Fruit fly (Drosophila melanogaster) whole organism, embryonic: ENCODE results near the gene CG8420.

Experiments used
- Bgb ChIP-seq: fragments of 200-800 bp; sonication (Bioruptor generic); IDR thresholded peaks from 2 replicates; pipeline ENCODE4 v1.3.6; 2022; ENCODE audit warnings: missing biosample characterization, missing genetic modification characterization; ENCODE audit not compliant: partially characterized antibody
- C15 ChIP-seq: fragments of 200-800 bp; sonication (Bioruptor generic); IDR thresholded peaks from 3 replicates; pipeline ENCODE4 v1.3.6; 2022; ENCODE audit warnings: missing biosample characterization, missing genetic modification characterization
- CG1024 ChIP-seq: fragments of 200-800 bp; sonication (Bioruptor generic); IDR thresholded peaks from 2 replicates; pipeline ENCODE4 v1.3.6; 2022; ENCODE audit warnings: missing biosample characterization, missing genetic modification characterization
- CG10462 ChIP-seq: fragments of 200-800 bp; sonication (Bioruptor generic); optimal IDR thresholded peaks from 2 replicates; lab custom pipeline; 2016; ENCODE audit warnings: missing biosample characterization, missing genetic modification characterization
- CG11456 ChIP-seq: fragments of 200-800 bp; sonication (Bioruptor generic); IDR thresholded peaks from 3 replicates; pipeline ENCODE4 v1.3.6; 2022; ENCODE audit warnings: missing biosample characterization, missing genetic modification characterization
- CG11560 ChIP-seq: fragments of 200-800 bp; sonication (Bioruptor generic); IDR thresholded peaks from 3 replicates; pipeline ENCODE4 v1.3.6; 2022; ENCODE audit warnings: missing biosample characterization, missing genetic modification characterization
- CG12071 ChIP-seq: fragments of 200-800 bp; sonication (Bioruptor generic); optimal IDR thresholded peaks from 3 replicates; lab custom pipeline; 2018; ENCODE audit warnings: missing biosample characterization, mild to moderate bottlenecking, missing genetic modification characterization
- CG12744 ChIP-seq: fragments of 200-800 bp; sonication (Bioruptor generic); optimal IDR thresholded peaks from 2 replicates; lab custom pipeline; 2016; ENCODE audit warnings: missing biosample characterization, missing genetic modification characterization
- CG13287 ChIP-seq: fragments of 200-800 bp; sonication (Bioruptor generic); IDR thresholded peaks from 2 replicates; pipeline ENCODE4 v1.3.6; 2022; ENCODE audit warnings: missing biosample characterization, missing genetic modification characterization; ENCODE audit not compliant: partially characterized antibody
- CG13296 ChIP-seq: fragments of 200-800 bp; sonication (Bioruptor generic); optimal IDR thresholded peaks from 3 replicates; lab custom pipeline; 2018; ENCODE audit warnings: missing biosample characterization, mild to moderate bottlenecking, missing genetic modification characterization
- CG14860 ChIP-seq: fragments of 200-800 bp; sonication (Bioruptor generic); IDR thresholded peaks from 3 replicates; pipeline ENCODE4 v1.3.6; 2022; ENCODE audit warnings: missing biosample characterization, missing genetic modification characterization; ENCODE audit not compliant: partially characterized antibody
- CG1603 ChIP-seq: fragments of 200-800 bp; sonication (Bioruptor generic); optimal IDR thresholded peaks from 2 replicates; lab custom pipeline; 2019; ENCODE audit warnings: missing biosample characterization, mild to moderate bottlenecking, missing genetic modification characterization, moderate library complexity
- CG17829 ChIP-seq: fragments of 200-800 bp; optimal IDR thresholded peaks from 2 replicates; lab custom pipeline; 2019; ENCODE audit warnings: missing biosample characterization, mild to moderate bottlenecking, missing genetic modification characterization, moderate library complexity
- CG1792 ChIP-seq: fragments of 200-800 bp; sonication (Bioruptor generic); optimal IDR thresholded peaks from 2 replicates; lab custom pipeline; 2016; ENCODE audit warnings: missing biosample characterization, missing genetic modification characterization
- CG31441 ChIP-seq: fragments of 200-800 bp; sonication (Bioruptor generic); IDR thresholded peaks from 2 replicates; pipeline ENCODE4 v1.3.6; 2022; ENCODE audit warnings: missing biosample characterization, missing genetic modification characterization
- CG3847 ChIP-seq: fragments of 200-800 bp; sonication (Bioruptor generic); IDR thresholded peaks from 2 replicates; pipeline ENCODE4 v1.3.6; 2022; ENCODE audit warnings: missing biosample characterization, missing genetic modification characterization
- CG5180 ChIP-seq: fragments of 200-800 bp; sonication (Bioruptor generic); optimal IDR thresholded peaks from 3 replicates; lab custom pipeline; 2017; ENCODE audit warnings: missing biosample characterization, missing genetic modification characterization, mild to moderate bottlenecking, moderate library complexity, missing genetic modification reagents
- CG6272 ChIP-seq: fragments of 200-800 bp; sonication (Bioruptor generic); IDR thresholded peaks from 2 replicates; pipeline ENCODE4 v1.3.6; 2022; ENCODE audit warnings: missing biosample characterization, missing genetic modification characterization
- CG7271 ChIP-seq: fragments of 200-800 bp; sonication (Bioruptor generic); optimal IDR thresholded peaks from 2 replicates; lab custom pipeline; 2018; ENCODE audit warnings: missing biosample characterization, mild to moderate bottlenecking, missing genetic modification characterization, moderate library complexity
- Dad ChIP-seq: fragments of 200-800 bp; sonication (Bioruptor generic); optimal IDR thresholded peaks from 3 replicates; lab custom pipeline; 2016; ENCODE audit warnings: missing biosample characterization, missing genetic modification characterization
- Dp ChIP-seq: fragments of 200-800 bp; sonication (Bioruptor generic); optimal IDR thresholded peaks from 2 replicates; lab custom pipeline; 2018; ENCODE audit warnings: missing biosample characterization, mild to moderate bottlenecking, missing genetic modification characterization, moderate library complexity
- Dref ChIP-seq: fragments of 200-800 bp; sonication (Bioruptor generic); IDR thresholded peaks from 2 replicates; pipeline ENCODE4 v1.3.6; 2022; ENCODE audit warnings: missing biosample characterization, missing genetic modification characterization
- GATAe ChIP-seq: fragments of 200-800 bp; sonication (Bioruptor generic); conservative IDR thresholded peaks from 2 replicates; pipeline ENCODE4 v1.3.6; 2022; ENCODE audit warnings: missing biosample characterization, missing genetic modification characterization
- Hr78 ChIP-seq, 2 experiments: fragments of 200-800 bp in 1 of 2; fragments of >200 bp in 1 of 2; sonication (Bioruptor generic) in 1 of 2; optimal IDR thresholded peaks; 2 replicates each; lab custom pipeline; 2017 to 2019; ENCODE audit warnings: missing biosample characterization in 2 of 2, missing genetic modification characterization in 2 of 2, mild to moderate bottlenecking in 1 of 2, moderate library complexity in 1 of 2
- Meics ChIP-seq: fragments of 200-800 bp; sonication (Bioruptor generic); optimal IDR thresholded peaks from 2 replicates; lab custom pipeline; 2017; ENCODE audit warnings: missing biosample characterization, mild to moderate bottlenecking, missing genetic modification characterization
- Mrtf ChIP-seq: fragments of 200-800 bp; sonication (Bioruptor generic); IDR thresholded peaks from 3 replicates; pipeline ENCODE4 v1.3.6; 2022; ENCODE audit warnings: missing biosample characterization, missing genetic modification characterization
- Oli ChIP-seq: fragments of 200-800 bp; sonication (Bioruptor generic); optimal IDR thresholded peaks from 2 replicates; lab custom pipeline; 2018; ENCODE audit warnings: missing biosample characterization, mild to moderate bottlenecking, missing genetic modification characterization, moderate library complexity
- Poxn ChIP-seq: fragments of 200-800 bp; sonication (Bioruptor generic); IDR thresholded peaks from 2 replicates; pipeline ENCODE4 v1.3.6; 2022; ENCODE audit warnings: missing biosample characterization, missing genetic modification characterization
- Rfx ChIP-seq: fragments of 200-800 bp; sonication (Bioruptor generic); IDR thresholded peaks from 2 replicates; pipeline ENCODE4 v1.3.6; 2022; ENCODE audit warnings: missing biosample characterization, missing genetic modification characterization
- Six4 ChIP-seq: fragments of 200-800 bp; sonication (Bioruptor generic); optimal IDR thresholded peaks from 2 replicates; lab custom pipeline; 2016; ENCODE audit warnings: missing biosample characterization, missing genetic modification characterization
- Usf ChIP-seq: fragments of 200-800 bp; sonication (Bioruptor generic); optimal IDR thresholded peaks from 2 replicates; lab custom pipeline; 2017; ENCODE audit warnings: missing genotype, missing biosample characterization, missing genetic modification characterization
- az2 ChIP-seq: fragments of 200-800 bp; sonication (Bioruptor generic); optimal IDR thresholded peaks from 3 replicates; lab custom pipeline; 2016; ENCODE audit warnings: missing biosample characterization, missing genetic modification characterization
- bcd ChIP-seq: fragments of 200-800 bp; sonication (Bioruptor generic); optimal IDR thresholded peaks from 2 replicates; lab custom pipeline; 2017; ENCODE audit warnings: missing biosample characterization, mild to moderate bottlenecking, missing genetic modification characterization
- disco-r ChIP-seq: fragments of 200-800 bp; sonication (Bioruptor generic); optimal IDR thresholded peaks from 2 replicates; lab custom pipeline; 2016; ENCODE audit warnings: missing biosample characterization, missing genetic modification characterization
- dysf ChIP-seq: fragments of 200-800 bp; sonication (Bioruptor generic); IDR thresholded peaks from 3 replicates; pipeline ENCODE4 v1.3.6; 2022; ENCODE audit warnings: missing biosample characterization, missing genetic modification characterization
- gfzf ChIP-seq: fragments of 200-800 bp; sonication (Bioruptor generic); optimal IDR thresholded peaks from 2 replicates; lab custom pipeline; 2016; ENCODE audit warnings: missing biosample characterization, mild to moderate bottlenecking, missing genetic modification characterization, moderate library complexity
- grn ChIP-seq: fragments of 200-800 bp; sonication (Bioruptor generic); optimal IDR thresholded peaks from 3 replicates; lab custom pipeline; 2017; ENCODE audit warnings: missing biosample characterization, missing genetic modification characterization
- gro ChIP-seq: fragments of 200-800 bp; sonication (Bioruptor generic); optimal IDR thresholded peaks from 2 replicates; lab custom pipeline; 2016; ENCODE audit warnings: missing biosample characterization, missing genetic modification characterization
- hbn ChIP-seq: fragments of 200-800 bp; sonication (Bioruptor generic); IDR thresholded peaks from 2 replicates; pipeline ENCODE4 v1.3.6; 2022; ENCODE audit warnings: missing biosample characterization, missing genetic modification characterization; ENCODE audit not compliant: partially characterized antibody
- lab ChIP-seq: fragments of 200-800 bp; sonication (Bioruptor generic); optimal IDR thresholded peaks from 3 replicates; lab custom pipeline; 2017; ENCODE audit warnings: missing biosample characterization, missing genetic modification characterization, mild to moderate bottlenecking, moderate library complexity, missing genetic modification reagents
- luna ChIP-seq: fragments of 200-800 bp; sonication (Bioruptor generic); optimal IDR thresholded peaks from 2 replicates; lab custom pipeline; 2016; ENCODE audit warnings: missing biosample characterization, missing genetic modification characterization
- onecut ChIP-seq: fragments of 200-800 bp; sonication (Bioruptor generic); IDR thresholded peaks from 2 replicates; pipeline ENCODE4 v1.3.6; 2022; ENCODE audit warnings: missing biosample characterization, missing genetic modification characterization
- org-1 ChIP-seq: fragments of 200-800 bp; sonication (Bioruptor generic); optimal IDR thresholded peaks from 2 replicates; lab custom pipeline; 2017; ENCODE audit warnings: missing biosample characterization, missing genetic modification characterization
- pum ChIP-seq: fragments of 200-800 bp; sonication (Bioruptor generic); optimal IDR thresholded peaks from 2 replicates; lab custom pipeline; 2016; ENCODE audit warnings: missing biosample characterization, missing genetic modification characterization
- sna ChIP-seq: fragments of 200-800 bp; sonication (Bioruptor generic); IDR thresholded peaks from 2 replicates; pipeline ENCODE4 v1.3.6; 2022; ENCODE audit warnings: missing biosample characterization, missing genetic modification characterization; ENCODE audit not compliant: partially characterized antibody
- tap ChIP-seq: fragments of 200-800 bp; optimal IDR thresholded peaks from 3 replicates; lab custom pipeline; 2019; ENCODE audit warnings: missing biosample characterization, mild to moderate bottlenecking, missing genetic modification characterization, moderate library complexity
- tna ChIP-seq: fragments of 200-800 bp; sonication (Bioruptor generic); IDR thresholded peaks from 2 replicates; pipeline ENCODE4 v1.3.6; 2022; ENCODE audit warnings: missing biosample characterization, missing genetic modification characterization; ENCODE audit not compliant: partially characterized antibody
- trh ChIP-seq: fragments of 200-800 bp; sonication (Bioruptor generic); optimal IDR thresholded peaks from 2 replicates; lab custom pipeline; 2016; ENCODE audit warnings: missing biosample characterization, missing genetic modification characterization
- zfh1 ChIP-seq: fragments of 200-800 bp; sonication (Bioruptor generic); IDR thresholded peaks from 3 replicates; pipeline ENCODE4 v1.3.6; 2022; ENCODE audit warnings: missing biosample characterization, missing genetic modification characterization

CG8420 gene

dm6 chr3R:9245576-9246200 is 761 bp upstream of the CG8420 start, which contains the start of gene Vps15 (continued):
- TF ChIP-seq Mrtf (GFP tag; lab: Robert Waterston, UW) (peak; percentile 33; the same call in 1 of the 3 replicates), disco-r (peak; percentile 57), dysf (GFP tag; lab: Robert Waterston, UW) (peak; percentile 72), Dp (peak; percentile 91), CG17829 (peak; percentile 88), CG6272 (GFP tag; lab: Robert Waterston, UW) (peak; percentile 55), CG31441 (GFP tag; lab: Robert Waterston, UW) (peak; percentile 67), Meics (GFP tag; lab: Kevin White, UChicago) (peak; percentile 81), onecut (GFP tag; lab: Robert Waterston, UW) (peak; percentile 63), zfh1 (GFP tag; lab: Robert Waterston, UW) (peak; percentile 81), Poxn (no peak), Usf (GFP tag; lab: Kevin White, UChicago) (no peak), pum (GFP tag; lab: Kevin White, UChicago) (peak; percentile 67), gro (GFP tag; lab: Kevin White, UChicago) (peak; percentile 45), CG13296 (GFP tag; lab: Kevin White, UChicago) (peak; percentile 81), GATAe (GFP tag; lab: Robert Waterston, UW) (no peak; the same call in 1 of the 2 replicates), CG1024 (GFP tag; lab: Robert Waterston, UW) (peak; percentile 5; the same call in 1 of the 2 replicates), grn (GFP tag; lab: Kevin White, UChicago) (no peak), CG12071 (GFP tag; lab: Kevin White, UChicago) (no peak), Bgb (peak; percentile 85), tap (tag; lab: Kevin White, UChicago) (peak; percentile 65), hbn (GFP tag; lab: Robert Waterston, UW) (peak; percentile 91), Rfx (GFP tag; lab: Robert Waterston, UW) (peak; percentile 84), C15 (GFP tag; lab: Robert Waterston, UW) (0 out of 3 replicates have a peak, but pooled peaks have one; percentile 18), Oli (tag; lab: Kevin White, UChicago) (peak; percentile 54), sna (peak; percentile 94), CG11560 (tag; lab: Robert Waterston, UW) (no peak), Dref (peak; percentile 75), CG12744 (GFP tag; lab: Kevin White, UChicago) (peak; percentile 60), CG10462 (GFP tag; lab: Kevin White, UChicago) (peak; percentile 68), CG11456 (GFP tag; lab: Robert Waterston, UW) (0 out of 3 replicates have a peak, but pooled peaks have one; percentile 5), CG13287 (GFP tag; lab: Robert Waterston, UW) (peak; percentile 97), Six4 (GFP tag; lab: Kevin White, UChicago) (peak; percentile 69), org-1 (GFP tag; lab: Kevin White, UChicago) (peak; percentile 4), trh (GFP tag; lab: Kevin White, UChicago) (no peak), CG5180 (GFP tag; lab: Kevin White, UChicago) (peak; percentile 61), CG7271 (peak; percentile 71), bcd (GFP tag; lab: Kevin White, UChicago) (peak; percentile 51), CG14860 (GFP tag; lab: Robert Waterston, UW) (peak; percentile 87), CG1792 (GFP tag; lab: Kevin White, UChicago) (peak; percentile 49), Dad (peak; percentile 67), Hr78 (GFP tag; optimal IDR thresholded peaks at IDR 0.05; lab: Kevin White, UChicago) (peak in 1 of 2 experiments; percentile 49), CG1603 (peak; percentile 48), CG3847 (GFP tag; lab: Robert Waterston, UW) (peak; percentile 62), gfzf (peak; percentile 17), luna (GFP tag; lab: Kevin White, UChicago) (peak; percentile 24), az2 (GFP tag; lab: Kevin White, UChicago) (peak; percentile 71), tna (peak; percentile 77; the same call in 1 of the 2 replicates), lab (GFP tag; lab: Kevin White, UChicago) (peak; percentile 85)
